Worm (Caenorhabditis elegans) whole organism, L2 larva: ENCODE results near the gene grsp-3.
A peak's percentile ranks its signal among the peaks of the same experiment; 100 is the strongest.

Source experiments
- C34F6.9 ChIP-seq: fragments of 150-350 bp; optimal IDR thresholded peaks from 2 replicates; lab custom pipeline; 2014; ENCODE audit warnings: missing biosample characterization, missing genetic modification characterization
- R02D3.7 ChIP-seq: fragments of 150-350 bp; optimal IDR thresholded peaks from 2 replicates; lab custom pipeline; 2014; ENCODE audit warnings: missing biosample characterization, missing genetic modification characterization
- Y55F3AM.14 ChIP-seq: fragments of 200-800 bp; sonication (Bioruptor generic); optimal IDR thresholded peaks from 2 replicates; lab custom pipeline; 2018; ENCODE audit warnings: mild to moderate bottlenecking, missing genetic modification characterization, missing compliant biosample characterization
- ZK546.5 ChIP-seq: sonication (generic microtip); optimal IDR thresholded peaks from 2 replicates; lab custom pipeline; 2017; ENCODE audit warnings: missing biosample characterization, missing genetic modification characterization
- alr-1 ChIP-seq: fragments of 150-350 bp; optimal IDR thresholded peaks from 2 replicates; lab custom pipeline; 2014; ENCODE audit warnings: missing biosample characterization, missing genetic modification characterization
- aly-2 ChIP-seq: fragments of 150-350 bp; optimal IDR thresholded peaks from 2 replicates; lab custom pipeline; 2014; ENCODE audit warnings: missing biosample characterization, missing genetic modification characterization
- ama-1 ChIP-seq: fragments of 150-350 bp; optimal IDR thresholded peaks from 2 replicates; lab custom pipeline; 2018; ENCODE audit warnings: inconsistent platforms
- blmp-1 ChIP-seq: sonication (generic microtip); optimal IDR thresholded peaks from 2 replicates; lab custom pipeline; 2017; ENCODE audit warnings: missing genetic modification characterization, mild to moderate bottlenecking, missing compliant biosample characterization, antibody characterized with exemption, moderate library complexity; ENCODE audit not compliant: insufficient read depth
- ceh-16 ChIP-seq: fragments of 150-350 bp; optimal IDR thresholded peaks from 2 replicates; lab custom pipeline; 2014; ENCODE audit warnings: missing biosample characterization, missing genetic modification characterization
- ceh-82 ChIP-seq: fragments of 150-350 bp; optimal IDR thresholded peaks from 2 replicates; lab custom pipeline; 2014; ENCODE audit warnings: missing biosample characterization, missing genetic modification characterization
- crh-2 ChIP-seq: sonication (generic microtip); optimal IDR thresholded peaks from 2 replicates; lab custom pipeline; 2017; ENCODE audit warnings: missing biosample characterization, missing genetic modification characterization
- dmd-4 ChIP-seq: sonication (generic microtip); optimal IDR thresholded peaks from 2 replicates; lab custom pipeline; 2017; ENCODE audit warnings: missing biosample characterization, missing genetic modification characterization
- elt-1 ChIP-seq: fragments of 150-350 bp; optimal IDR thresholded peaks from 2 replicates; lab custom pipeline; 2014; ENCODE audit warnings: missing biosample characterization, missing genetic modification characterization
- elt-3 ChIP-seq: sonication (generic microtip); optimal IDR thresholded peaks from 2 replicates; lab custom pipeline; 2017; ENCODE audit warnings: missing biosample characterization, missing genetic modification characterization
- fos-1 ChIP-seq: fragments of 150-350 bp; optimal IDR thresholded peaks from 2 replicates; lab custom pipeline; 2014; ENCODE audit warnings: missing biosample characterization, missing genetic modification characterization
- gmeb-1 ChIP-seq: fragments of 150-350 bp; optimal IDR thresholded peaks from 2 replicates; lab custom pipeline; 2014; ENCODE audit warnings: missing biosample characterization, missing genetic modification characterization
- lin-13 ChIP-seq: fragments of 150-350 bp; optimal IDR thresholded peaks from 2 replicates; lab custom pipeline; 2014; ENCODE audit warnings: missing biosample characterization, missing genetic modification reagents, missing genetic modification characterization
- lin-39 ChIP-seq: fragments of 150-350 bp; optimal IDR thresholded peaks from 2 replicates; lab custom pipeline; 2014; ENCODE audit warnings: missing biosample characterization, missing genetic modification reagents, missing genetic modification characterization
- lsy-2 ChIP-seq, 2 experiments: fragments of 150-350 bp in 1 of 2; sonication (generic microtip) in 1 of 2; optimal IDR thresholded peaks; 2 replicates each; lab custom pipeline; 2014 to 2017; ENCODE audit warnings: missing biosample characterization in 2 of 2, missing genetic modification characterization in 2 of 2
- mab-5 ChIP-seq: fragments of 150-350 bp; optimal IDR thresholded peaks from 2 replicates; lab custom pipeline; 2014; ENCODE audit warnings: missing biosample characterization, missing genetic modification characterization
- mdl-1 ChIP-seq, 2 experiments: fragments of 150-350 bp in 1 of 2; sonication (generic microtip) in 1 of 2; optimal IDR thresholded peaks; 2 replicates each; lab custom pipeline; 2017; ENCODE audit warnings: missing biosample characterization in 2 of 2, missing genetic modification characterization in 2 of 2
- nhr-10 ChIP-seq: sonication (generic microtip); optimal IDR thresholded peaks from 2 replicates; lab custom pipeline; 2017; ENCODE audit warnings: missing biosample characterization, missing genetic modification characterization
- nhr-12 ChIP-seq: fragments of 150-350 bp; optimal IDR thresholded peaks from 2 replicates; lab custom pipeline; 2014; ENCODE audit warnings: missing biosample characterization, missing genetic modification characterization
- nhr-129 ChIP-seq: fragments of 150-350 bp; optimal IDR thresholded peaks from 2 replicates; lab custom pipeline; 2014; ENCODE audit warnings: missing biosample characterization, missing genetic modification characterization
- nhr-21 ChIP-seq: fragments of 150-350 bp; optimal IDR thresholded peaks from 2 replicates; lab custom pipeline; 2014; ENCODE audit warnings: missing biosample characterization, missing genetic modification characterization
- nhr-23 ChIP-seq: fragments of 150-350 bp; optimal IDR thresholded peaks from 2 replicates; lab custom pipeline; 2014; ENCODE audit warnings: missing biosample characterization, missing genetic modification reagents, missing genetic modification characterization
- nhr-237 ChIP-seq: fragments of 150-350 bp; optimal IDR thresholded peaks from 2 replicates; lab custom pipeline; 2014; ENCODE audit warnings: missing biosample characterization, missing genetic modification characterization
- nhr-25 ChIP-seq: fragments of 150-350 bp; sonication (generic microtip); optimal IDR thresholded peaks from 3 replicates; lab custom pipeline; 2014; ENCODE audit warnings: missing biosample characterization, missing genetic modification characterization
- nhr-6 ChIP-seq: fragments of 150-350 bp; optimal IDR thresholded peaks from 2 replicates; lab custom pipeline; 2014; ENCODE audit warnings: missing biosample characterization, missing genetic modification characterization
- peb-1 ChIP-seq: fragments of 150-350 bp; optimal IDR thresholded peaks from 2 replicates; lab custom pipeline; 2014; ENCODE audit warnings: missing biosample characterization, missing genetic modification characterization
- sem-4 ChIP-seq: fragments of 150-350 bp; optimal IDR thresholded peaks from 2 replicates; lab custom pipeline; 2014; ENCODE audit warnings: missing biosample characterization, missing genetic modification reagents, missing genetic modification characterization
- skn-1 ChIP-seq: sonication (generic microtip); optimal IDR thresholded peaks from 2 replicates; lab custom pipeline; 2017; ENCODE audit warnings: missing biosample characterization, missing genetic modification characterization
- sma-3 ChIP-seq: sonication (generic microtip); optimal IDR thresholded peaks from 2 replicates; lab custom pipeline; 2016; ENCODE audit warnings: missing genetic modification reagents, missing genetic modification characterization, missing compliant biosample characterization
- sma-9 ChIP-seq, 2 experiments: fragments of 150-350 bp in 1 of 2; sonication (generic microtip) in 1 of 2; optimal IDR thresholded peaks; 2 replicates each; lab custom pipeline; 2014 to 2016; ENCODE audit warnings: missing genetic modification characterization in 2 of 2, mild to moderate bottlenecking in 1 of 2, missing biosample characterization in 1 of 2, missing compliant biosample characterization in 1 of 2, missing genetic modification reagents in 1 of 2, moderate library complexity in 1 of 2
- snpc-4 ChIP-seq: fragments of 150-350 bp; optimal IDR thresholded peaks from 2 replicates; lab custom pipeline; 2014; ENCODE audit warnings: missing biosample characterization, missing genetic modification characterization
- unc-39 ChIP-seq: fragments of 150-350 bp; optimal IDR thresholded peaks from 2 replicates; lab custom pipeline; 2014; ENCODE audit warnings: missing biosample characterization, missing genetic modification characterization
- unc-55 ChIP-seq: fragments of 150-350 bp; sonication (generic microtip); optimal IDR thresholded peaks from 3 replicates; lab custom pipeline; 2014; ENCODE audit warnings: missing biosample characterization, missing genetic modification reagents, missing genetic modification characterization
- zag-1 ChIP-seq: fragments of 150-350 bp; optimal IDR thresholded peaks from 2 replicates; lab custom pipeline; 2014; ENCODE audit warnings: missing biosample characterization, missing genetic modification characterization
- ztf-1 ChIP-seq: fragments of 200-800 bp; sonication (Bioruptor generic); conservative IDR thresholded peaks from 2 replicates; pipeline ENCODE4 v1.3.6; 2022; ENCODE audit warnings: missing genetic modification characterization, missing compliant biosample characterization
- ztf-4 ChIP-seq: fragments of 150-350 bp; optimal IDR thresholded peaks from 2 replicates; lab custom pipeline; 2014; ENCODE audit warnings: missing biosample characterization, missing genetic modification characterization

Gene grsp-3

ce11 chrIV:7166553-7166952 lies 34.8 kb upstream of the grsp-3 start, which contains the start of gene C42D4.18:
TSS of gene C42D4.18 (plus strand) at chrIV:7166783.
- no peak for TF ChIP-seq elt-3
- TF ChIP-seq blmp-1 (tag; lab: Kevin White, UChicago) = no peak
- no peak for TF ChIP-seq unc-39 (tag; lab: Kevin White, UChicago)
- no peak for TF ChIP-seq mab-5
- TF ChIP-seq nhr-21 (tag; lab: Kevin White, UChicago) = no peak
- no peak for TF ChIP-seq peb-1 (tag; lab: Kevin White, UChicago)
- no peak for TF ChIP-seq skn-1 (tag; lab: Kevin White, UChicago)
- no peak for TF ChIP-seq ztf-4 (tag; lab: Kevin White, UChicago)
- TF ChIP-seq alr-1 (tag; lab: Kevin White, UChicago) = no peak
- TF ChIP-seq nhr-12 (tag; lab: Kevin White, UChicago) = no peak
- no peak for TF ChIP-seq Y55F3AM.14 (GFP tag; lab: Kevin White, UChicago)
- TF ChIP-seq sem-4 (tag; lab: Kevin White, UChicago) = no peak
- no peak for TF ChIP-seq nhr-6 (tag; lab: Kevin White, UChicago)
- TF ChIP-seq mdl-1 (tag; optimal IDR thresholded peaks at IDR 0.05; lab: Kevin White, UChicago) = peak in 1 of 2 experiments; percentile 37
- no peak for TF ChIP-seq nhr-10 (tag; lab: Kevin White, UChicago)
- peak; percentile 62 for TF ChIP-seq C34F6.9 (tag; lab: Kevin White, UChicago)
- TF ChIP-seq unc-55 = peak; percentile 55
- TF ChIP-seq aly-2 (tag; lab: Kevin White, UChicago) = no peak
- peak in 1 of 2 experiments; percentile 48 for TF ChIP-seq lsy-2 (tag; optimal IDR thresholded peaks at IDR 0.05; lab: Kevin White, UChicago)
- no peak for TF ChIP-seq ceh-16 (tag; lab: Kevin White, UChicago)
- TF ChIP-seq sma-9 (GFP tag; optimal IDR thresholded peaks at IDR 0.05; lab: Kevin White, UChicago) = peak; percentile 36
- no peak for TF ChIP-seq sma-9 (tag; optimal IDR thresholded peaks at IDR 0.05; lab: Kevin White, UChicago)
- no peak for TF ChIP-seq snpc-4 (tag; lab: Kevin White, UChicago)
- TF ChIP-seq ama-1 (lab: Kevin White, UChicago) = no peak
- TF ChIP-seq ceh-82 (tag; lab: Kevin White, UChicago) = no peak
- TF ChIP-seq sma-3 (GFP tag; lab: Kevin White, UChicago) = no peak
- no peak for TF ChIP-seq lin-13 (GFP tag; lab: Kevin White, UChicago)
- TF ChIP-seq nhr-23 (tag; lab: Kevin White, UChicago) = no peak
- no peak for TF ChIP-seq ztf-1 (GFP tag; lab: Robert Waterston, UW)
- TF ChIP-seq nhr-25 = no peak
- peak; percentile 26 for TF ChIP-seq nhr-129 (tag; lab: Kevin White, UChicago)
- TF ChIP-seq elt-1 = no peak

DNA sequence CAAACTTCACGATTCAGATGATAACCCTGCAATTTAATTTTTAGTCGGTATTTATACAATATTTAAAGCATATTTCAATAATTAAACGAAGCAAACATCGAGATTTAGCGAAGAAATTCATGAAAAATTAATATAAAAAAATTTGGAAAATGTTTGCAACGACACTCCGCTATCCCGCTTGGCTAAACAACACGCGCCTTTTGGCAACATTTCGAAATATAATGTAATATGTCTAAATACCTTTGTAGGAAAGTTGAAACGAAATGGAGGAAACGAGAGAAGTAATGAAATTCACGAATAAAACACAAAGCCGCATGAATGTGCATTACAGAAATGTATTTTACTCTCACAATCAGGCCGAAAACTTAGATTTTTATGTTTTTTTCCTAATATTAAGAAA lies 34.0 kb upstream of the grsp-3 start, which contains the start of gene rpc-1:
TSS of gene rpc-1 (minus strand) at position 26 of the 400 bp plus-strand sequence.
- TF ChIP-seq C34F6.9 (tag; lab: Kevin White, UChicago) (peak; percentile 63), gmeb-1 (tag; lab: Kevin White, UChicago) (peak; percentile 83), unc-39 (tag; lab: Kevin White, UChicago) (no peak), fos-1 (tag; lab: Kevin White, UChicago) (no peak), skn-1 (tag; lab: Kevin White, UChicago) (no peak), lin-13 (GFP tag; lab: Kevin White, UChicago) (no peak), nhr-10 (tag; lab: Kevin White, UChicago) (no peak), snpc-4 (tag; lab: Kevin White, UChicago) (no peak), lin-39 (tag; lab: Kevin White, UChicago) (no peak), dmd-4 (no peak), blmp-1 (tag; lab: Kevin White, UChicago) (no peak), nhr-129 (tag; lab: Kevin White, UChicago) (peak; percentile 85), nhr-6 (tag; lab: Kevin White, UChicago) (no peak), unc-55 (no peak), ZK546.5 (tag; lab: Kevin White, UChicago) (no peak), nhr-237 (no peak), nhr-23 (tag; lab: Kevin White, UChicago) (no peak), zag-1 (no peak), crh-2 (no peak), lsy-2 (tag; optimal IDR thresholded peaks at IDR 0.05; lab: Kevin White, UChicago) (peak in 1 of 2 experiments; percentile 56), R02D3.7 (tag; lab: Kevin White, UChicago) (no peak), ztf-1 (GFP tag; lab: Robert Waterston, UW) (no peak)
